Worm (Caenorhabditis elegans) whole organism, L4 larva: ENCODE measurements around the gene shc-3.

Experiments
- aly-2 ChIP-seq: sonication (generic microtip); optimal IDR thresholded peaks from 2 replicates; lab custom pipeline; 2018; ENCODE audit warnings: missing biosample characterization, missing genetic modification characterization
- lin-39 ChIP-seq: fragments of 150-350 bp; optimal IDR thresholded peaks from 2 replicates; lab custom pipeline; 2014; ENCODE audit warnings: missing biosample characterization, missing genetic modification reagents, missing genetic modification characterization
- mep-1 ChIP-seq: fragments of 150-350 bp; sonication (generic microtip); optimal IDR thresholded peaks from 3 replicates; lab custom pipeline; 2014; ENCODE audit warnings: missing biosample characterization, missing genetic modification characterization
- nhr-28 ChIP-seq: fragments of 150-350 bp; optimal IDR thresholded peaks from 2 replicates; lab custom pipeline; 2014; ENCODE audit warnings: missing biosample characterization, missing genetic modification characterization
- nhr-6 ChIP-seq: fragments of 150-350 bp; optimal IDR thresholded peaks from 2 replicates; lab custom pipeline; 2014; ENCODE audit warnings: missing biosample characterization, missing genetic modification characterization
- snpc-4 ChIP-seq: fragments of 150-350 bp; optimal IDR thresholded peaks from 2 replicates; lab custom pipeline; 2014; ENCODE audit warnings: missing biosample characterization, missing genetic modification characterization
- zag-1 ChIP-seq: fragments of 150-350 bp; optimal IDR thresholded peaks from 2 replicates; lab custom pipeline; 2014; ENCODE audit warnings: missing biosample characterization, missing genetic modification characterization

- no peak for TF ChIP-seq snpc-4 (tag; lab: Kevin White, UChicago)
- no peak for TF ChIP-seq nhr-28
- no peak for TF ChIP-seq aly-2 (tag; lab: Kevin White, UChicago)
- no peak for TF ChIP-seq zag-1
- no peak for TF ChIP-seq mep-1 (tag; lab: Kevin White, UChicago)
- TF ChIP-seq nhr-6: no peak
- TF ChIP-seq lin-39 (tag; lab: Kevin White, UChicago): no peak
Observed at ce11 chrX:13713857-13714256, 3.5 kb upstream of the shc-3 start, which contains the start of gene K11E4.1.
